Worm (Caenorhabditis elegans) whole organism, late embryonic: ENCODE measurements around the gene anmt-3.

Experiments
- K02D7.2 ChIP-seq: sonication (generic microtip); optimal IDR thresholded peaks from 2 replicates; lab custom pipeline; 2017; ENCODE audit warnings: mild to moderate bottlenecking, missing genetic modification characterization, missing compliant biosample characterization
- ama-1 ChIP-seq: fragments of 150-350 bp; optimal IDR thresholded peaks from 2 replicates; lab custom pipeline; 2014
- ceh-2 ChIP-seq: sonication (generic microtip); optimal IDR thresholded peaks from 2 replicates; lab custom pipeline; 2016; ENCODE audit warnings: missing genotype, missing genetic modification characterization, missing compliant biosample characterization
- ceh-34 ChIP-seq: sonication (generic microtip); optimal IDR thresholded peaks from 2 replicates; lab custom pipeline; 2016; ENCODE audit warnings: mild to moderate bottlenecking, missing genetic modification characterization, missing compliant biosample characterization
- dve-1 ChIP-seq: sonication (generic microtip); optimal IDR thresholded peaks from 2 replicates; lab custom pipeline; 2017; ENCODE audit warnings: antibody characterized with exemption, mild to moderate bottlenecking, missing genetic modification characterization, missing compliant biosample characterization
- fkh-6 ChIP-seq: sonication (generic microtip); optimal IDR thresholded peaks from 2 replicates; lab custom pipeline; 2016; ENCODE audit warnings: missing genetic modification characterization, missing compliant biosample characterization
- hlh-13 ChIP-seq: fragments of 200-800 bp; sonication (Bioruptor generic); optimal IDR thresholded peaks from 2 replicates; lab custom pipeline; 2018; ENCODE audit warnings: mild to moderate bottlenecking, missing genetic modification characterization, missing compliant biosample characterization
- lin-11 ChIP-seq: fragments of 200-800 bp; sonication (Bioruptor generic); optimal IDR thresholded peaks from 2 replicates; lab custom pipeline; 2018; ENCODE audit warnings: mild to moderate bottlenecking, missing genetic modification characterization, missing compliant biosample characterization
- nhr-232 ChIP-seq: sonication (generic microtip); optimal IDR thresholded peaks from 2 replicates; lab custom pipeline; 2016; ENCODE audit warnings: missing genetic modification characterization, missing compliant biosample characterization
- pag-3 ChIP-seq: sonication (generic microtip); optimal IDR thresholded peaks from 2 replicates; lab custom pipeline; 2016; ENCODE audit warnings: missing compliant biosample characterization, missing genetic modification characterization, borderline replicate concordance
- pha-4 ChIP-seq: fragments of 150-350 bp; optimal IDR thresholded peaks from 2 replicates; lab custom pipeline; 2018; ENCODE audit warnings: missing biosample characterization, missing genetic modification reagents, missing genetic modification characterization
- pqm-1 ChIP-seq: sonication (generic microtip); optimal IDR thresholded peaks from 2 replicates; lab custom pipeline; 2016; ENCODE audit warnings: missing genetic modification characterization, missing compliant biosample characterization

DNA sequence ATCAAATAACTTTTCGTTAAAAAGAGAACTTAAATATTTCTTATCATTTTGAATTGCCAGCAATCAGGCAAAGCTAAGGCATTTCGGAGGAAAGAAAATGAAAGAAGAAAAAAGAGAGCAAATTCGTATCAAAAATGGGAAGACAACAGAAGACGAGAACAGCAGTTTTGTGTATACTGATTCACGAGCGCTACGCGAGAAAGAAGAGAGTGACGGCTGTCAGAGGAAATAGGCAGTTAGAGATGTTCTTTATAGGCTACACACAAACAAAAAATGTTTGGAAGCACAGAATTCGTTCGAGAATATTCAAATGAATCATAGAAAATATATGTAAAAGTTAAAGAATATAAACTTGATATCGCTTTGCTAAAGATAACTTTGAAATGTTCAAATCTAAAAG is 26.7 kb upstream of the anmt-3 start:
- TF ChIP-seq ceh-2 (tag; lab: Kevin White, UChicago) = no peak
- no peak for TF ChIP-seq pag-3 (tag; lab: Kevin White, UChicago)
- no peak for TF ChIP-seq hlh-13 (GFP tag; lab: Kevin White, UChicago)
- TF ChIP-seq K02D7.2 (tag; lab: Kevin White, UChicago) = no peak
- TF ChIP-seq nhr-232 (tag; lab: Kevin White, UChicago) = no peak
- TF ChIP-seq pha-4 (tag; lab: Kevin White, UChicago) = no peak
- TF ChIP-seq pqm-1 (tag; lab: Kevin White, UChicago) = no peak
- TF ChIP-seq fkh-6 (tag; lab: Kevin White, UChicago) = no peak
- no peak for TF ChIP-seq ama-1 (lab: Kevin White, UChicago)
- no peak for TF ChIP-seq lin-11 (tag; lab: Kevin White, UChicago)
- TF ChIP-seq dve-1 (tag; lab: Kevin White, UChicago) = no peak
- no peak for TF ChIP-seq ceh-34
